Worm (Caenorhabditis elegans): Measurements from ENCODE around the gene gly-10.
A peak's percentile ranks its signal among the peaks of the same experiment; 100 is the strongest.

Gene gly-10

ce11 chrIV:13777480-13777879, 1.4 kb upstream of the gly-10 start, which contains the start of gene rpl-18 (continued):
- TF ChIP-seq ceh-32 (tag; optimal IDR thresholded peaks at IDR 0.05; ENCODE audit: poor library complexity) (no peak), ZK337.2 (GFP tag; IDR thresholded peaks at IDR 0.05) (no peak), D1046.2 (GFP tag; IDR thresholded peaks at IDR 0.05) (no peak), nhr-41 (GFP tag; IDR thresholded peaks at IDR 0.05) (no peak), mes-2 (tag; optimal IDR thresholded peaks at IDR 0.05; ENCODE audit: poor library complexity, severe bottlenecking) (peak; percentile 86), lsy-2 (tag; optimal IDR thresholded peaks at IDR 0.05) (peak in 1 of 2 experiments; percentile 92), F37D6.2 (tag; optimal IDR thresholded peaks at IDR 0.05) (no peak), vab-7 (GFP tag; IDR thresholded peaks at IDR 0.05) (no peak), snpc-1.2 (GFP tag; IDR thresholded peaks at IDR 0.05) (no peak), nhr-48 (tag; optimal IDR thresholded peaks at IDR 0.05) (no peak), daf-16 (GFP tag; optimal IDR thresholded peaks at IDR 0.05) (no peak), daf-16 (tag; optimal IDR thresholded peaks at IDR 0.05) (peak; percentile 49), T20F7.1 (GFP tag; optimal IDR thresholded peaks at IDR 0.05) (peak; percentile 98), zag-1 (tag; optimal IDR thresholded peaks at IDR 0.05) (no peak), daf-19 (GFP tag; conservative IDR thresholded peaks at IDR 0.05) (no peak), mxl-3 (GFP tag; optimal IDR thresholded peaks at IDR 0.05) (no peak), ceh-62 (tag; optimal IDR thresholded peaks at IDR 0.05) (no peak), madf-5 (GFP tag; IDR thresholded peaks at IDR 0.05) (no peak), ztf-11 (tag; optimal IDR thresholded peaks at IDR 0.05) (no peak), egl-27 (tag; optimal IDR thresholded peaks at IDR 0.05) (no peak), nhr-42 (GFP tag; IDR thresholded peaks at IDR 0.05) (no peak), egl-43 (GFP tag; IDR thresholded peaks at IDR 0.05) (no peak), zip-11 (GFP tag; IDR thresholded peaks at IDR 0.05) (no peak), F49E8.2 (tag; optimal IDR thresholded peaks at IDR 0.05; ENCODE audit: borderline replicate concordance) (no peak), ceh-44 (GFP tag; IDR thresholded peaks at IDR 0.05) (no peak), ceh-20 (GFP tag; IDR thresholded peaks at IDR 0.05) (no peak), daf-8 (GFP tag; IDR thresholded peaks at IDR 0.05) (no peak), F10B5.3 (tag; optimal IDR thresholded peaks at IDR 0.05) (no peak), aly-2 (tag; optimal IDR thresholded peaks at IDR 0.05) (no peak), mxl-2 (GFP tag; conservative IDR thresholded peaks at IDR 0.05) (no peak), lin-1 (GFP tag; IDR thresholded peaks at IDR 0.05) (no peak), lir-3 (tag; optimal IDR thresholded peaks at IDR 0.05) (no peak), dmd-8 (GFP tag; IDR thresholded peaks at IDR 0.05) (no peak), lin-39 (tag; optimal IDR thresholded peaks at IDR 0.05) (no peak), spr-3 (GFP tag; optimal IDR thresholded peaks at IDR 0.05) (no peak), nhr-25 (tag; optimal IDR thresholded peaks at IDR 0.05; ENCODE audit: borderline replicate concordance, insufficient read depth) (no peak), zip-2 (tag; optimal IDR thresholded peaks at IDR 0.05) (no peak), tra-1 (GFP tag; IDR thresholded peaks at IDR 0.05) (no peak), zfp-2 (tag; optimal IDR thresholded peaks at IDR 0.05) (no peak), saeg-2 (GFP tag; IDR thresholded peaks at IDR 0.05) (no peak), ama-1 (optimal IDR thresholded peaks at IDR 0.05) (peak; percentile 4), daf-12 (tag; optimal IDR thresholded peaks at IDR 0.05) (no peak), hlh-30 (tag; optimal IDR thresholded peaks at IDR 0.05; ENCODE audit: insufficient read depth) (peak; percentile 85), cey-2 (tag; optimal IDR thresholded peaks at IDR 0.05; ENCODE audit: borderline replicate concordance, insufficient read depth) (no peak), arid-1 (GFP tag; conservative IDR thresholded peaks at IDR 0.05) (no peak), sdz-12 (GFP tag; optimal IDR thresholded peaks at IDR 0.05) (no peak), pqm-1 (tag; optimal IDR thresholded peaks at IDR 0.05) (no peak), lin-15B (tag; optimal IDR thresholded peaks at IDR 0.05) (no peak), nhr-237 (tag; optimal IDR thresholded peaks at IDR 0.05) (no peak), skn-1 (tag; optimal IDR thresholded peaks at IDR 0.05) (no peak), zfp-3 (GFP tag; conservative IDR thresholded peaks at IDR 0.05) (no peak), ztf-7 (tag; optimal IDR thresholded peaks at IDR 0.05) (peak; percentile 84)
